Fruit fly (Drosophila melanogaster): Measurements from ENCODE around the gene Whamy.
A peak's percentile ranks its signal among the peaks of the same experiment; 100 is the strongest.

The Whamy gene

dm6 chr3R:9739793-9740192, 34.4 kb downstream of the Whamy start, which contains the start of gene side-VII:
Gene side-VII, minus strand, starts transcription at chr3R:9739979.
- TF ChIP-seq EcR (GFP tag; optimal IDR thresholded peaks at IDR 0.05) (no peak), psq (optimal IDR thresholded peaks at IDR 0.05) (no peak), CG8478 (optimal IDR thresholded peaks at IDR 0.05) (no peak), usp (GFP tag; optimal IDR thresholded peaks at IDR 0.05) (no peak), Dll (optimal IDR thresholded peaks at IDR 0.05) (no peak), pan (optimal IDR thresholded peaks at IDR 0.05) (no peak)

DNA sequence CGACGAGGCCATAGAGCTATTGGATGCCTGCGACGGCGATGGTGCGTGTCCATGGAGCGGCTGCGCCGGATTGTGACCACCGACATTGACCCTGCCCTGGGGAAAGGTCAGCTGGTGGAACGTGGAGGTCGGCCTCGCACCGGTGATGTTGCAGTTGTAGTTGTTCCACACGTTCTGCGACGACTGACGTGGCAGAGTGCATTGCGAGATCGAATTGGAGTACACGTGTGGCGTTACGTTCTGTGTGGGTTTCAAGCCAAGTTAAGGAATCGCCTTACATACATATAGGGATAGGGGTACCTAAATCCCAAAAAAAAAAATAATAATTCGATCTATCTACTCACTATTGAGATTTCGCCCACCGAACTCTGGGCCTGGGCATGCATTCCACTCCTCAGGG, 39.1 kb downstream of the Whamy start:
- TF ChIP-seq usp (GFP tag; optimal IDR thresholded peaks at IDR 0.05) = no peak
- no peak for TF ChIP-seq pan (optimal IDR thresholded peaks at IDR 0.05)

DNA sequence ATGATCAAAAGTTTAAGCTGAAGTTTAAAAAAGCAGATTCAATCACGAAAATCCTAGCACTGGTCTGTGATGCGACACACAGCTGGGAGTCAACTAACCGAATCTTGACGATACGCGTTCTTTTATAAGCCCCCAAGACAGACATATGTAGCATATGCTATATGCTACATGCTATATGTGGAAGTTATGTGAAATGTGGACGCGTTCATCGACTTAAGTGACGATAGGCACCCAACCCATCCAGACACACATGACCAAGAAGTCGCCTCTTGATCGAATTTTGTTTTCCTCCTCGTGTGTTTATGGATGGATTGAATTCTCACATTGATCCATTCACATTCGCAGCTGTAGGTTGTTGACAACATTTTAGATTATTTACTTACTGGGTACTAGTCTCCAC, 41.1 kb downstream of the Whamy start, which contains the start of gene alphaTub85E:
Gene alphaTub85E, minus strand, starts transcription at position 101 of the 400 bp plus-strand sequence.
- no peak for TF ChIP-seq CG8478 (optimal IDR thresholded peaks at IDR 0.05)
- TF ChIP-seq Dll (optimal IDR thresholded peaks at IDR 0.05) = no peak
- no peak for TF ChIP-seq usp (GFP tag; optimal IDR thresholded peaks at IDR 0.05)
- TF ChIP-seq EcR (GFP tag; optimal IDR thresholded peaks at IDR 0.05) = no peak
- TF ChIP-seq pan (optimal IDR thresholded peaks at IDR 0.05) = no peak
- no peak for TF ChIP-seq psq (optimal IDR thresholded peaks at IDR 0.05)

DNA sequence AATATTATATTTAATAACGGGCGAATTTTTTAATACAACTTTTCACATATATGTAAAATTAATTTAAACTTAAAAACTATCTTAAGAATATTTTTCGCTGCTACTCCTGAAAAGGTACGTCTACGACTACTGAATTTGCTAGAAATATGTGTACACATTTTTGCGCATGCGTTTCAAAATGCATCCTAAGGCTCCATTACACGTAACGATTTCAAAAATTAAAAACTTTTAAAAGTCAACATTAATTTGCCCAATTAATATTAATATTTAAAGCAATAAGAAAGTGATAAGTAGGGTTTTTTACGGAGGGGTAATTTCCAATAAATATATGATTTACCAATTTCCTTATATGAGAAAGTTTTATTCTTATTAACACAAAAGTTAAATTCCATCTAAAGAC, 43.4 kb downstream of the Whamy start, which contains the start of gene FoxP:
Gene FoxP, minus strand, starts transcription at position 89 of the 400 bp plus-strand sequence.
- no peak for TF ChIP-seq EcR (GFP tag; optimal IDR thresholded peaks at IDR 0.05)
- no peak for TF ChIP-seq psq (optimal IDR thresholded peaks at IDR 0.05)
- no peak for TF ChIP-seq CG8478 (optimal IDR thresholded peaks at IDR 0.05)
- no peak for TF ChIP-seq Dll (optimal IDR thresholded peaks at IDR 0.05)
- no peak for TF ChIP-seq pan (optimal IDR thresholded peaks at IDR 0.05)
- TF ChIP-seq usp (GFP tag; optimal IDR thresholded peaks at IDR 0.05) = no peak

- TF ChIP-seq CG8478 (optimal IDR thresholded peaks at IDR 0.05) = peak; percentile 21
- no peak for TF ChIP-seq pan (optimal IDR thresholded peaks at IDR 0.05)
Measured at dm6 chr3R:9725121-9725956, 48.9 kb downstream of the Whamy start, which contains the start of gene hyd. Gene hyd, minus strand, starts transcription at chr3R:9725615.
